Fruit fly (Drosophila melanogaster): ENCODE measurements around the gene CG9667.

DNA sequence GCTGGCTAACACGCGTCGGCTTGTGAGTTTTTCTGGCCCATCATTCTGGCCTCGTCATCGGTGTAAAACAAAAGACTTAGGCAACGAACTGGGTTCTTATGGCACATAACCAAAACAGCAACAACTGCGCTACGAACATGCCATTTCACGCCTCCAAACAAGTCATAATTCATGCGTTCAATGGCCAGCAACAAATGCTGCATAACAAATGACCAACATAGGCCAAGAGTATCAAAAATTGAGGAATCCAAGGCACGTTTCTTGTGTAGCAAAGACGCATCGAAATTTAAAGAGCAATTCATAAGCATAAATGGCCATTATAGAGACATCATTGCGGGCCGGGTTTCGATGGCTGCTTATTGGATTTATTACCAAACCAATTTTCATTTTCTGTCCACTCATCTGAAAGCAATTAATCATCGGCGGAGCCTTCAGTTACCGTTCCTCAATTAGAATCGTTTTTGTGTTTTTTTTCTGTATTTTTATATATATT, 20.8 kb upstream of the CG9667 start:
- no peak for TF ChIP-seq insv (optimal IDR thresholded peaks at IDR 0.05)
- no peak for TF ChIP-seq psq (optimal IDR thresholded peaks at IDR 0.05)
- TF ChIP-seq h (optimal IDR thresholded peaks at IDR 0.05): no peak
- TF ChIP-seq ttk (optimal IDR thresholded peaks at IDR 0.05): no peak
- no peak for TF ChIP-seq Myc (optimal IDR thresholded peaks at IDR 0.05)

Measured in Kc167 (cell line).